Fruit fly (Drosophila melanogaster): ENCODE measurements around the gene elav.

The elav gene

dm6 chrX:523179-523851 is at the start of gene elav:
TSS of gene elav (minus strand) at chrX:523226.
- TF ChIP-seq noc (tag; optimal IDR thresholded peaks at IDR 0.05) = peak; percentile 99

- no peak for TF ChIP-seq noc (tag; optimal IDR thresholded peaks at IDR 0.05)
Measured at dm6 chrX:546372-547006, 23.5 kb upstream of the elav start.

dm6 chrX:542069-542468 is 19.0 kb upstream of the elav start:
- no peak for TF ChIP-seq noc (tag; optimal IDR thresholded peaks at IDR 0.05)

- TF ChIP-seq noc (tag; optimal IDR thresholded peaks at IDR 0.05) = no peak
Measured at dm6 chrX:529724-530603, 6.9 kb upstream of the elav start, which contains the start of the genes CG4293 and Appl. TSS of gene CG4293 (minus strand) at chrX:530291. TSS of gene Appl (plus strand) at chrX:530501.

dm6 chrX:526479-527071 is 3.5 kb upstream of the elav start:
- no peak for TF ChIP-seq noc (tag; optimal IDR thresholded peaks at IDR 0.05)

dm6 chrX:525610-526009 is 2.6 kb upstream of the elav start:
- TF ChIP-seq noc (tag; optimal IDR thresholded peaks at IDR 0.05) = no peak

dm6 chrX:524331-524730 is 1.3 kb upstream of the elav start:
- TF ChIP-seq noc (tag; optimal IDR thresholded peaks at IDR 0.05) = no peak

dm6 chrX:522357-523043 is 526 bp downstream of the elav start:
- peak; percentile 76 for TF ChIP-seq noc (tag; optimal IDR thresholded peaks at IDR 0.05)

- TF ChIP-seq noc (tag; optimal IDR thresholded peaks at IDR 0.05) = no peak
Measured at dm6 chrX:521683-522082, 1.3 kb downstream of the elav start.

- TF ChIP-seq noc (tag; optimal IDR thresholded peaks at IDR 0.05) = no peak
Measured at dm6 chrX:520215-520861, 2.7 kb downstream of the elav start.

- no peak for TF ChIP-seq noc (tag; optimal IDR thresholded peaks at IDR 0.05)
Measured at dm6 chrX:518858-519257, 4.2 kb downstream of the elav start.

- TF ChIP-seq noc (tag; optimal IDR thresholded peaks at IDR 0.05) = no peak
Measured at dm6 chrX:515676-516075, 7.3 kb downstream of the elav start.

- no peak for TF ChIP-seq noc (tag; optimal IDR thresholded peaks at IDR 0.05)
Measured at dm6 chrX:512527-512926, 10.5 kb downstream of the elav start.

- TF ChIP-seq noc (tag; optimal IDR thresholded peaks at IDR 0.05) = no peak
Measured at dm6 chrX:510528-510927, 12.5 kb downstream of the elav start.

- no peak for TF ChIP-seq noc (tag; optimal IDR thresholded peaks at IDR 0.05)
Measured at dm6 chrX:509117-509516, 13.9 kb downstream of the elav start, which contains the start of gene arg. TSS of gene arg (plus strand) at chrX:509435.
